Fruit fly (Drosophila melanogaster) S2 (cell line): ENCODE measurements around the gene CG32023.

Experiments used
- CG8478 ChIP-seq: fragments of >200 bp; optimal IDR thresholded peaks from 2 replicates; lab custom pipeline; 2018
- CTCF ChIP-seq, 2 experiments: fragments of >200 bp; optimal IDR thresholded peaks; 2 replicates each; lab custom pipeline; 2018

DNA sequence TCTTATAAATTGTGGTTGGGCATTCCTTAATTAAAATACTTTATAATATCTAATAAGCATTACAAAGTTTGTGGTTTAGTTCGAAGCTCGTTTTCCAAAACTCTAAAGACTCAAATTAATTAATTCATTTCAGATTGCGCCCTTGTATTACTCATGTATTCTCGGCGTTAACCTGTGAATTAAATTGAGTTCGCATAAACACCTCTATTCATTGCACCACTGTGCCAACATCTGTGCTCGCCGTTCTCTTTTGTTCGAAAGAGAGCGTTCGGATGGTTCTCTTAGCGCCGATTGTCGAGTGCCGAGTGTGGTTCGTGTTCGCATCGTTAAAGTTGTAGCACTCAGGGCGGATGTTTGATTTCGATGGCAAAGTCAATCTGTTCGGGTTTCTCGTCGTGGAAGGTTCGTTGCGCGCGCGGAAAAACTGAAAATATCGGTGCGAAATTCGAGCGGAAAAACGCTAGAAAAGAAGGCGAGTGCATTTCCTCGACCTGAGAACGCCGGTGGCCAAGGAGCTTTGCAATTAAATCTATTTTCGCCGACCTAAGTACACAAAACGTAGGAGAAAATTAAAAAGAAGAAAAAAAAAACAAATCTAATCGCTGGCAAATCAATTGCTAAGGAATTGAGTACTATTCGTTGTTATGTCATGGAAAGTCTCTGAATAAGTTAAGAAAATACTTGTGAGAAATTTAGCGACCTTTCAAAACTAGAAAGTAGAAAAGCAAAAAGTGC lies 23.3 kb upstream of the CG32023 start, which contains the start of gene dally:
- TF ChIP-seq CTCF (optimal IDR thresholded peaks at IDR 0.05; lab: Kevin White, UChicago) (no peak), CG8478 (no peak)
